Fruit fly (Drosophila melanogaster) whole organism, wandering third instar larva: Measurements from ENCODE around the gene CkIIalpha-i3.

ENCODE experiments used
- Abd-B ChIP-seq: fragments of >200 bp; optimal IDR thresholded peaks from 2 replicates; lab custom pipeline; 2017; ENCODE audit warnings: missing biosample characterization, missing genetic modification characterization
- CG32264 ChIP-seq: fragments of 200-800 bp; sonication (Bioruptor generic); optimal IDR thresholded peaks from 2 replicates; lab custom pipeline; 2016; ENCODE audit warnings: missing biosample characterization, missing genetic modification characterization
- CG9705 ChIP-seq: fragments of 200-800 bp; sonication (Bioruptor generic); optimal IDR thresholded peaks from 2 replicates; lab custom pipeline; 2018; ENCODE audit warnings: missing biosample characterization, mild to moderate bottlenecking, missing genetic modification characterization
- CrebA ChIP-seq: fragments of 200-800 bp; sonication (Bioruptor generic); optimal IDR thresholded peaks from 2 replicates; lab custom pipeline; 2016; ENCODE audit warnings: missing biosample characterization, mild to moderate bottlenecking, missing genetic modification characterization, borderline replicate concordance
- Dfd ChIP-seq: fragments of >200 bp; optimal IDR thresholded peaks from 2 replicates; lab custom pipeline; 2017; ENCODE audit warnings: missing biosample characterization, missing genetic modification characterization
- Dif ChIP-seq: fragments of 200-275, 200-300 bp; sonication (Bioruptor generic); optimal IDR thresholded peaks from 2 replicates; lab custom pipeline; 2018; ENCODE audit warnings: missing biosample characterization, missing genetic modification characterization; ENCODE audit not compliant: partially characterized antibody
- GATAd ChIP-seq: sonication (Bioruptor generic); optimal IDR thresholded peaks from 2 replicates; lab custom pipeline; 2016; ENCODE audit warnings: missing biosample characterization, missing genetic modification characterization
- HLH106 ChIP-seq: fragments of 200-800 bp; optimal IDR thresholded peaks from 3 replicates; lab custom pipeline; 2019; ENCODE audit warnings: missing biosample characterization, mild to moderate bottlenecking, missing genetic modification characterization, moderate library complexity
- Hnf4 ChIP-seq: fragments of 200-800 bp; sonication (Bioruptor generic); optimal IDR thresholded peaks from 2 replicates; lab custom pipeline; 2016; ENCODE audit warnings: missing biosample characterization, mild to moderate bottlenecking, missing genetic modification characterization
- Hr78 ChIP-seq: fragments of >200 bp; optimal IDR thresholded peaks from 2 replicates; lab custom pipeline; 2017; ENCODE audit warnings: missing biosample characterization, missing genetic modification characterization
- Hr83 ChIP-seq: fragments of 200-300 bp; sonication (Bioruptor generic); optimal IDR thresholded peaks from 2 replicates; lab custom pipeline; 2016; ENCODE audit warnings: missing biosample characterization, mild to moderate bottlenecking, missing genetic modification characterization, moderate library complexity; ENCODE audit not compliant: poor library complexity, severe bottlenecking
- Jra ChIP-seq: sonication (Bioruptor generic); optimal IDR thresholded peaks from 2 replicates; lab custom pipeline; 2016; ENCODE audit warnings: missing biosample characterization, missing genetic modification characterization
- Mio ChIP-seq: sonication (Bioruptor generic); optimal IDR thresholded peaks from 2 replicates; lab custom pipeline; 2016; ENCODE audit warnings: missing biosample characterization, missing genetic modification characterization
- Myc ChIP-seq: fragments of >200 bp; optimal IDR thresholded peaks from 2 replicates; lab custom pipeline; 2017
- N ChIP-seq: fragments of >200 bp; optimal IDR thresholded peaks from 2 replicates; lab custom pipeline; 2018; ENCODE audit warnings: missing biosample characterization, missing external identifiers, missing genetic modification characterization
- OdsH ChIP-seq: fragments of 200-800 bp; sonication (Bioruptor generic); optimal IDR thresholded peaks from 2 replicates; lab custom pipeline; 2016; ENCODE audit warnings: missing biosample characterization, mild to moderate bottlenecking, missing genetic modification characterization
- Rel ChIP-seq, 2 experiments: fragments of 200-800 bp; sonication (Bioruptor generic) in 1 of 2; optimal IDR thresholded peaks; 2 replicates in 1 of 2; 3 replicates in 1 of 2; lab custom pipeline; 2016 to 2019; ENCODE audit warnings: mild to moderate bottlenecking in 2 of 2, missing biosample characterization in 2 of 2, missing genetic modification characterization in 2 of 2, moderate library complexity in 1 of 2
- Sp1 ChIP-seq: fragments of 200-800 bp; sonication (Bioruptor generic); optimal IDR thresholded peaks from 3 replicates; lab custom pipeline; 2019; ENCODE audit warnings: missing biosample characterization, mild to moderate bottlenecking, missing genetic modification characterization, moderate library complexity
- Vsx2 ChIP-seq: fragments of 200-300, 225-300 bp; sonication (Bioruptor generic); optimal IDR thresholded peaks from 2 replicates; lab custom pipeline; 2018; ENCODE audit warnings: missing biosample characterization, missing genetic modification characterization; ENCODE audit not compliant: partially characterized antibody
- br ChIP-seq: fragments of 200-800 bp; sonication (Bioruptor generic); optimal IDR thresholded peaks from 2 replicates; lab custom pipeline; 2016; ENCODE audit warnings: missing biosample characterization, missing genetic modification characterization
- brk ChIP-seq: fragments of 200-800 bp; sonication (Bioruptor generic); optimal IDR thresholded peaks from 2 replicates; lab custom pipeline; 2016; ENCODE audit warnings: missing biosample characterization, mild to moderate bottlenecking, missing genetic modification characterization
- dl ChIP-seq, 2 experiments: fragments of 175-275, 200-275 bp in 1 of 2; fragments of 200-275 bp in 1 of 2; sonication (Bioruptor generic); optimal IDR thresholded peaks; lab custom pipeline; 2018; ENCODE audit warnings: mild to moderate bottlenecking in 2 of 2, missing biosample characterization in 2 of 2, missing genetic modification characterization in 2 of 2, moderate library complexity in 2 of 2; ENCODE audit not compliant: partially characterized antibody in 2 of 2, insufficient read depth in 1 of 2
- dmrt93B ChIP-seq: fragments of 200-800 bp; sonication (Bioruptor generic); optimal IDR thresholded peaks from 2 replicates; lab custom pipeline; 2018; ENCODE audit warnings: missing biosample characterization, mild to moderate bottlenecking, missing genetic modification characterization
- dsf ChIP-seq: sonication (Bioruptor generic); optimal IDR thresholded peaks from 2 replicates; lab custom pipeline; 2016; ENCODE audit warnings: missing biosample characterization, missing genetic modification characterization, borderline replicate concordance
- ey ChIP-seq: fragments of 200-800 bp; sonication (Bioruptor generic); optimal IDR thresholded peaks from 2 replicates; lab custom pipeline; 2016; ENCODE audit warnings: missing biosample characterization, missing genetic modification characterization
- foxo ChIP-seq, 2 experiments: fragments of 200-800 bp; sonication (Bioruptor generic); optimal IDR thresholded peaks; 2 replicates in 1 of 2; 3 replicates in 1 of 2; lab custom pipeline; 2016 to 2017; ENCODE audit warnings: missing biosample characterization in 2 of 2, missing genetic modification characterization in 2 of 2
- fru ChIP-seq: fragments of 200-800 bp; sonication (Bioruptor generic); optimal IDR thresholded peaks from 3 replicates; lab custom pipeline; 2016; ENCODE audit warnings: missing biosample characterization, mild to moderate bottlenecking, missing genetic modification characterization
- h ChIP-seq: fragments of 200-800 bp; sonication (Bioruptor generic); optimal IDR thresholded peaks from 3 replicates; lab custom pipeline; 2016; ENCODE audit warnings: missing biosample characterization, mild to moderate bottlenecking, missing genetic modification characterization
- jim ChIP-seq: fragments of 175-275, 200-325 bp; sonication (Bioruptor generic); optimal IDR thresholded peaks from 2 replicates; lab custom pipeline; 2016; ENCODE audit warnings: missing biosample characterization, mild to moderate bottlenecking, missing genetic modification characterization
- lola ChIP-seq: fragments of >200 bp; optimal IDR thresholded peaks from 2 replicates; lab custom pipeline; 2017; ENCODE audit warnings: missing biosample characterization, missing genetic modification characterization
- pan ChIP-seq: fragments of >200 bp; optimal IDR thresholded peaks from 2 replicates; lab custom pipeline; 2017
- psq ChIP-seq: fragments of 200-800 bp; sonication (Bioruptor generic); optimal IDR thresholded peaks from 3 replicates; lab custom pipeline; 2017; ENCODE audit warnings: missing biosample characterization, mild to moderate bottlenecking, missing genetic modification characterization, moderate library complexity
- rgr ChIP-seq: fragments of 200-800 bp; sonication (Bioruptor generic); optimal IDR thresholded peaks from 3 replicates; lab custom pipeline; 2016; ENCODE audit warnings: missing biosample characterization, mild to moderate bottlenecking, missing genetic modification characterization
- sage ChIP-seq: fragments of 200-800 bp; sonication (Bioruptor generic); optimal IDR thresholded peaks from 2 replicates; lab custom pipeline; 2016; ENCODE audit warnings: missing biosample characterization, mild to moderate bottlenecking, missing genetic modification characterization
- sv ChIP-seq: fragments of 200-800 bp; sonication (Bioruptor generic); optimal IDR thresholded peaks from 3 replicates; lab custom pipeline; 2016; ENCODE audit warnings: missing biosample characterization, missing genetic modification characterization
- tai ChIP-seq: sonication (Bioruptor generic); optimal IDR thresholded peaks from 2 replicates; lab custom pipeline; 2016; ENCODE audit warnings: missing biosample characterization, missing genetic modification characterization
- usp ChIP-seq: fragments of >200 bp; optimal IDR thresholded peaks from 2 replicates; lab custom pipeline; 2017; ENCODE audit warnings: missing biosample characterization, missing genetic modification characterization
- woc ChIP-seq: sonication (Bioruptor generic); optimal IDR thresholded peaks from 2 replicates; lab custom pipeline; 2016; ENCODE audit warnings: missing biosample characterization, mild to moderate bottlenecking, missing genetic modification characterization

CkIIalpha-i3 gene

dm6 chr3L:725527-726191 lies 15.3 kb upstream of the CkIIalpha-i3 start (continued):
- TF ChIP-seq Dfd (no peak), psq (peak; percentile 70)

dm6 chr3L:724518-725341 lies 14.3 kb upstream of the CkIIalpha-i3 start:
- TF ChIP-seq sage (GFP tag; lab: Kevin White, UChicago), result peak; percentile 88
- TF ChIP-seq Hr83, result no peak
- TF ChIP-seq h (GFP tag; lab: Kevin White, UChicago), result peak; percentile 94
- no peak for TF ChIP-seq CrebA
- TF ChIP-seq N (GFP tag; lab: Kevin White, UChicago), result no peak
- peak; percentile 79 for TF ChIP-seq CG32264 (GFP tag; lab: Kevin White, UChicago)
- TF ChIP-seq ey (GFP tag; lab: Kevin White, UChicago), result peak; percentile 89
- peak; percentile 39 for TF ChIP-seq dsf (GFP tag; lab: Kevin White, UChicago)
- TF ChIP-seq Rel (GFP tag; optimal IDR thresholded peaks at IDR 0.05; lab: Kevin White, UChicago), result peak; percentile 74
- peak; percentile 67 for TF ChIP-seq Rel (tag; optimal IDR thresholded peaks at IDR 0.05; lab: Kevin White, UChicago)
- peak; percentile 91 for TF ChIP-seq rgr (GFP tag; lab: Kevin White, UChicago)
- TF ChIP-seq Hnf4 (GFP tag; lab: Kevin White, UChicago), result peak; percentile 91
- TF ChIP-seq Dif (GFP tag; lab: Kevin White, UChicago), result no peak
- no peak for TF ChIP-seq Vsx2 (GFP tag; lab: Kevin White, UChicago)
- TF ChIP-seq Abd-B, result no peak
- peak; percentile 94 for TF ChIP-seq fru (GFP tag; lab: Kevin White, UChicago)
- peak; percentile 92 for TF ChIP-seq sv (GFP tag; lab: Kevin White, UChicago)
- TF ChIP-seq dmrt93B, result peak; percentile 77
- peak; percentile 88 for TF ChIP-seq Jra (GFP tag; lab: Kevin White, UChicago)
- TF ChIP-seq Myc (lab: Kevin White, UChicago), result no peak
- no peak for TF ChIP-seq Hr78 (GFP tag; lab: Kevin White, UChicago)
- TF ChIP-seq usp (GFP tag; lab: Kevin White, UChicago), result no peak
- no peak for TF ChIP-seq jim (GFP tag; lab: Kevin White, UChicago)
- no peak for TF ChIP-seq pan (lab: Kevin White, UChicago)
- peak; percentile 95 for TF ChIP-seq br
- no peak for TF ChIP-seq Dfd
- TF ChIP-seq CG9705, result peak; percentile 66
- TF ChIP-seq foxo (GFP tag; optimal IDR thresholded peaks at IDR 0.05; lab: Kevin White, UChicago), result peak; percentile 57 to 96
- peak; percentile 88 for TF ChIP-seq Sp1 (GFP tag; lab: Kevin White, UChicago)
- peak; percentile 92 for TF ChIP-seq OdsH (GFP tag; lab: Kevin White, UChicago)
- no peak for TF ChIP-seq GATAd (GFP tag; lab: Kevin White, UChicago)
- peak; percentile 47 for TF ChIP-seq Mio (GFP tag; lab: Kevin White, UChicago)
- TF ChIP-seq lola, result no peak
- peak; percentile 82 for TF ChIP-seq brk (GFP tag; lab: Kevin White, UChicago)
- TF ChIP-seq dl (GFP tag; optimal IDR thresholded peaks at IDR 0.05; lab: Kevin White, UChicago; ENCODE audit: insufficient read depth in 1 of 2, partially characterized antibody in 2 of 2), result no peak
- peak; percentile 87 for TF ChIP-seq HLH106 (tag; lab: Kevin White, UChicago)
- peak; percentile 82 for TF ChIP-seq woc (GFP tag; lab: Kevin White, UChicago)
- TF ChIP-seq tai, result peak; percentile 84
- TF ChIP-seq psq, result peak; percentile 85
- TF ChIP-seq, all 38 proteins: peak for 23
